Worm (Caenorhabditis elegans): ENCODE measurements around the gene F53C3.11.

The F53C3.11 gene

ce11 chrII:3948507-3948906 is 42.0 kb upstream of the F53C3.11 start:
- no peak for TF ChIP-seq F49E8.2 (tag; optimal IDR thresholded peaks at IDR 0.05; ENCODE audit: borderline replicate concordance)
- no peak for TF ChIP-seq dve-1 (tag; optimal IDR thresholded peaks at IDR 0.05; ENCODE audit: insufficient read depth)
- no peak for TF ChIP-seq dmd-9 (GFP tag; IDR thresholded peaks at IDR 0.05)
- TF ChIP-seq aha-1 (tag): peak; percentile 9
- no peak for TF ChIP-seq mxl-3 (GFP tag; optimal IDR thresholded peaks at IDR 0.05)
- no peak for TF ChIP-seq R02D3.7 (tag; optimal IDR thresholded peaks at IDR 0.05)
- no peak for TF ChIP-seq unc-62 (GFP tag; optimal IDR thresholded peaks at IDR 0.05 in 1 of 2)
- no peak for TF ChIP-seq unc-62 (tag; optimal IDR thresholded peaks at IDR 0.05)
- TF ChIP-seq lsy-2 (tag; optimal IDR thresholded peaks at IDR 0.05): no peak

ce11 chrII:3947404-3947803 is 40.9 kb upstream of the F53C3.11 start:
- no peak for TF ChIP-seq mes-2 (tag; optimal IDR thresholded peaks at IDR 0.05; ENCODE audit: poor library complexity, severe bottlenecking)
- TF ChIP-seq lin-39 (tag; optimal IDR thresholded peaks at IDR 0.05): no peak
- TF ChIP-seq snpc-4 (tag; optimal IDR thresholded peaks at IDR 0.05): no peak
- TF ChIP-seq lin-13 (GFP tag; optimal IDR thresholded peaks at IDR 0.05): no peak
- no peak for TF ChIP-seq fkh-10 (GFP tag; optimal IDR thresholded peaks at IDR 0.05)
- no peak for TF ChIP-seq ama-1 (optimal IDR thresholded peaks at IDR 0.05)
- no peak for TF ChIP-seq nhr-6 (tag; optimal IDR thresholded peaks at IDR 0.05)

- TF ChIP-seq lin-38 (GFP tag; IDR thresholded peaks at IDR 0.05) (peak; percentile 37; the same call in 1 of the 2 replicates), ctbp-1 (GFP tag; IDR thresholded peaks at IDR 0.05) (no peak)
These were observed 29.5 kb upstream of the F53C3.11 start for ce11 chrII:3935990-3936389.

ce11 chrII:3935098-3935497 is 28.6 kb upstream of the F53C3.11 start:
- TF ChIP-seq skn-1 (tag; optimal IDR thresholded peaks at IDR 0.05): no peak
- no peak for TF ChIP-seq nhr-111 (GFP tag; optimal IDR thresholded peaks at IDR 0.05)
- no peak for TF ChIP-seq gei-8 (GFP tag; optimal IDR thresholded peaks at IDR 0.05)

- TF ChIP-seq ctbp-1 (GFP tag; IDR thresholded peaks at IDR 0.05) (no peak), lin-38 (GFP tag; IDR thresholded peaks at IDR 0.05) (no peak), mep-1 (tag; optimal IDR thresholded peaks at IDR 0.05) (no peak), F44E2.7 (GFP tag; IDR thresholded peaks at IDR 0.05) (no peak), unc-130 (GFP tag; optimal IDR thresholded peaks at IDR 0.05) (no peak), unc-62 (GFP tag; optimal IDR thresholded peaks at IDR 0.05 in 1 of 2) (no peak), unc-62 (tag; optimal IDR thresholded peaks at IDR 0.05) (no peak), daf-8 (GFP tag; IDR thresholded peaks at IDR 0.05) (no peak), dmd-6 (GFP tag; IDR thresholded peaks at IDR 0.05) (no peak), arid-1 (GFP tag; conservative IDR thresholded peaks at IDR 0.05) (no peak), nhr-77 (tag; optimal IDR thresholded peaks at IDR 0.05) (no peak), nhr-10 (tag; optimal IDR thresholded peaks at IDR 0.05) (no peak), gei-8 (GFP tag; optimal IDR thresholded peaks at IDR 0.05) (no peak), ceh-82 (tag; optimal IDR thresholded peaks at IDR 0.05) (no peak), nhr-41 (GFP tag; IDR thresholded peaks at IDR 0.05) (no peak), mes-2 (tag; optimal IDR thresholded peaks at IDR 0.05; ENCODE audit: poor library complexity, severe bottlenecking) (no peak), lin-39 (tag; optimal IDR thresholded peaks at IDR 0.05) (no peak)
These were observed 27.6 kb upstream of the F53C3.11 start, which contains the start of gene Y14H12B.1 for ce11 chrII:3934085-3934484. Gene Y14H12B.1 (plus strand): TSS chrII:3934447.

- TF ChIP-seq nhr-42 (GFP tag; IDR thresholded peaks at IDR 0.05): no peak
- TF ChIP-seq dpl-1 (GFP tag; optimal IDR thresholded peaks at IDR 0.05): no peak
- TF ChIP-seq ztf-7 (tag; optimal IDR thresholded peaks at IDR 0.05): no peak
- TF ChIP-seq lin-38 (GFP tag; IDR thresholded peaks at IDR 0.05): no peak
- no peak for TF ChIP-seq unc-39 (tag; optimal IDR thresholded peaks at IDR 0.05)
- TF ChIP-seq lin-1 (GFP tag; IDR thresholded peaks at IDR 0.05): no peak
- no peak for TF ChIP-seq D1046.2 (GFP tag; IDR thresholded peaks at IDR 0.05)
- no peak for TF ChIP-seq daf-12 (tag; optimal IDR thresholded peaks at IDR 0.05)
- TF ChIP-seq gei-8 (GFP tag; optimal IDR thresholded peaks at IDR 0.05): no peak
- no peak for TF ChIP-seq zfp-3 (GFP tag; conservative IDR thresholded peaks at IDR 0.05)
- TF ChIP-seq lim-7 (GFP tag; IDR thresholded peaks at IDR 0.05): no peak
- no peak for TF ChIP-seq sdz-12 (GFP tag; optimal IDR thresholded peaks at IDR 0.05)
- no peak for TF ChIP-seq nhr-41 (GFP tag; IDR thresholded peaks at IDR 0.05)
- no peak for TF ChIP-seq ceh-62 (tag; optimal IDR thresholded peaks at IDR 0.05)
- TF ChIP-seq ama-1 (optimal IDR thresholded peaks at IDR 0.05): no peak
- TF ChIP-seq nhr-6 (tag; optimal IDR thresholded peaks at IDR 0.05): no peak
- no peak for TF ChIP-seq saeg-2 (GFP tag; IDR thresholded peaks at IDR 0.05)
- TF ChIP-seq Y48G9A.11 (GFP tag; IDR thresholded peaks at IDR 0.05): no peak
- no peak for TF ChIP-seq nhr-11 (tag; optimal IDR thresholded peaks at IDR 0.05)
These were observed 27.1 kb upstream of the F53C3.11 start, which contains the start of gene Y14H12B.2 for ce11 chrII:3933640-3934039. Gene Y14H12B.2 (minus strand): TSS chrII:3933740.

Data from whole organism, L4 larva.